Fruit fly (Drosophila melanogaster) S2 (cell line): ENCODE data around the gene CG32809.
A peak's percentile ranks its signal among the peaks of the same experiment; 100 is the strongest.

Experiments used
- CG8478 ChIP-seq: fragments of >200 bp; optimal IDR thresholded peaks from 2 replicates; lab custom pipeline; 2018
- CTCF ChIP-seq, 2 experiments: fragments of >200 bp; optimal IDR thresholded peaks; 2 replicates each; lab custom pipeline; 2018

Gene CG32809

dm6 chrX:1692553-1692952 is at the start of gene CG32809:
Gene CG32809 (minus strand): TSS chrX:1692768.
- TF ChIP-seq CG8478 (lab: Kevin White, UChicago) (no peak), CTCF (optimal IDR thresholded peaks at IDR 0.05; lab: Kevin White, UChicago) (no peak)

dm6 chrX:1735083-1735482 is 42.5 kb upstream of the CG32809 start:
- no peak for TF ChIP-seq CG8478 (lab: Kevin White, UChicago)
- TF ChIP-seq CTCF (optimal IDR thresholded peaks at IDR 0.05; lab: Kevin White, UChicago), result no peak

dm6 chrX:1714874-1715273 is 22.3 kb upstream of the CG32809 start:
- TF ChIP-seq CG8478 (lab: Kevin White, UChicago), result no peak
- no peak for TF ChIP-seq CTCF (optimal IDR thresholded peaks at IDR 0.05; lab: Kevin White, UChicago)

dm6 chrX:1710082-1710481 is 17.5 kb upstream of the CG32809 start, which contains the start of gene CG3795:
Gene CG3795 (minus strand): TSS chrX:1710182.
- TF ChIP-seq CTCF (optimal IDR thresholded peaks at IDR 0.05; lab: Kevin White, UChicago) (no peak), CG8478 (lab: Kevin White, UChicago) (no peak)

dm6 chrX:1705929-1706328 is 13.4 kb upstream of the CG32809 start:
- TF ChIP-seq CG8478 (lab: Kevin White, UChicago), result no peak
- TF ChIP-seq CTCF (optimal IDR thresholded peaks at IDR 0.05; lab: Kevin White, UChicago), result no peak

dm6 chrX:1695529-1696410 is 3.2 kb upstream of the CG32809 start, which contains the start of gene a6:
Gene a6 (minus strand): TSS chrX:1695889.
- peak in 1 of 2 experiments; percentile 2 for TF ChIP-seq CTCF (optimal IDR thresholded peaks at IDR 0.05; lab: Kevin White, UChicago)
- no peak for TF ChIP-seq CG8478 (lab: Kevin White, UChicago)

dm6 chrX:1691475-1691874 is 1.1 kb downstream of the CG32809 start:
- TF ChIP-seq CG8478 (lab: Kevin White, UChicago), result no peak
- no peak for TF ChIP-seq CTCF (optimal IDR thresholded peaks at IDR 0.05; lab: Kevin White, UChicago)

dm6 chrX:1686305-1686704 is 6.3 kb downstream of the CG32809 start, which contains the start of gene b6:
Gene b6 (plus strand): TSS chrX:1686624.
- TF ChIP-seq CTCF (optimal IDR thresholded peaks at IDR 0.05; lab: Kevin White, UChicago) (no peak), CG8478 (lab: Kevin White, UChicago) (no peak)

dm6 chrX:1681266-1681665 is 11.3 kb downstream of the CG32809 start, which contains the start of gene CG14797:
Gene CG14797 (plus strand): TSS chrX:1681566.
- TF ChIP-seq CTCF (optimal IDR thresholded peaks at IDR 0.05; lab: Kevin White, UChicago) (no peak), CG8478 (lab: Kevin White, UChicago) (no peak)

- no peak for TF ChIP-seq CTCF (optimal IDR thresholded peaks at IDR 0.05; lab: Kevin White, UChicago)
- TF ChIP-seq CG8478 (lab: Kevin White, UChicago), result no peak
These were observed 22.7 kb downstream of the CG32809 start for dm6 chrX:1669840-1670239.

dm6 chrX:1669214-1669613 is 23.4 kb downstream of the CG32809 start, which contains the start of the genes CG3740 and hfw:
Gene CG3740 (minus strand): TSS chrX:1669297.
Gene hfw (plus strand): TSS chrX:1669570.
- no peak for TF ChIP-seq CTCF (optimal IDR thresholded peaks at IDR 0.05; lab: Kevin White, UChicago)
- TF ChIP-seq CG8478 (lab: Kevin White, UChicago), result no peak

dm6 chrX:1668688-1669087 is 23.9 kb downstream of the CG32809 start, which contains the start of gene Mur2B:
Gene Mur2B (minus strand): TSS chrX:1668788.
- no peak for TF ChIP-seq CTCF (optimal IDR thresholded peaks at IDR 0.05; lab: Kevin White, UChicago)
- no peak for TF ChIP-seq CG8478 (lab: Kevin White, UChicago)

dm6 chrX:1664836-1665235 is 27.7 kb downstream of the CG32809 start, which contains the start of gene dor:
Gene dor (plus strand): TSS chrX:1665052.
- TF ChIP-seq CG8478 (lab: Kevin White, UChicago) (no peak), CTCF (optimal IDR thresholded peaks at IDR 0.05; lab: Kevin White, UChicago) (peak in 1 of 2 experiments; percentile 17)

- peak; percentile 53 to 60 for TF ChIP-seq CTCF (optimal IDR thresholded peaks at IDR 0.05; lab: Kevin White, UChicago)
- TF ChIP-seq CG8478 (lab: Kevin White, UChicago), result no peak
These were observed 32.3 kb downstream of the CG32809 start for dm6 chrX:1660269-1660668.

- no peak for TF ChIP-seq CG8478 (lab: Kevin White, UChicago)
- no peak for TF ChIP-seq CTCF (optimal IDR thresholded peaks at IDR 0.05; lab: Kevin White, UChicago)
These were observed 44.7 kb downstream of the CG32809 start for dm6 chrX:1647876-1648275.
